Fruit fly (Drosophila melanogaster) whole organism, embryonic: Measurements from ENCODE around the gene Spps.

ENCODE experiments used
- Antp ChIP-seq: fragments of 200-800 bp; sonication (Bioruptor generic); optimal IDR thresholded peaks from 3 replicates; lab custom pipeline; 2016; ENCODE audit warnings: missing biosample characterization, missing genetic modification characterization
- BEAF-32 ChIP-seq: fragments of 200-800 bp; sonication (Bioruptor generic); optimal IDR thresholded peaks from 3 replicates; lab custom pipeline; 2017; ENCODE audit warnings: missing biosample characterization, missing genetic modification characterization, mild to moderate bottlenecking, moderate library complexity, missing genetic modification reagents
- Bdp1 ChIP-seq: fragments of 200-800 bp; sonication (Bioruptor generic); optimal IDR thresholded peaks from 3 replicates; lab custom pipeline; 2016; ENCODE audit warnings: missing biosample characterization, missing genetic modification characterization
- CG10267 ChIP-seq: fragments of 200-800 bp; sonication (Bioruptor generic); optimal IDR thresholded peaks from 2 replicates; lab custom pipeline; 2018; ENCODE audit warnings: missing biosample characterization, mild to moderate bottlenecking, missing genetic modification characterization, moderate library complexity
- CG14710 ChIP-seq: fragments of 200-800 bp; sonication (Bioruptor generic); optimal IDR thresholded peaks from 3 replicates; lab custom pipeline; 2019; ENCODE audit warnings: missing biosample characterization, mild to moderate bottlenecking, missing genetic modification characterization, moderate library complexity
- CG15269 ChIP-seq: fragments of 200-800 bp; sonication (Bioruptor generic); optimal IDR thresholded peaks from 2 replicates; lab custom pipeline; 2018; ENCODE audit warnings: missing biosample characterization, mild to moderate bottlenecking, missing genetic modification characterization, moderate library complexity
- CG15514 ChIP-seq: fragments of 200-800 bp; sonication (Bioruptor generic); optimal IDR thresholded peaks from 3 replicates; lab custom pipeline; 2017; ENCODE audit warnings: missing biosample characterization, missing genetic modification characterization, mild to moderate bottlenecking, moderate library complexity, missing genetic modification reagents
- CG1603 ChIP-seq: fragments of 200-800 bp; sonication (Bioruptor generic); optimal IDR thresholded peaks from 2 replicates; lab custom pipeline; 2019; ENCODE audit warnings: missing biosample characterization, mild to moderate bottlenecking, missing genetic modification characterization, moderate library complexity
- CG18262 ChIP-seq: fragments of 200-800 bp; optimal IDR thresholded peaks from 3 replicates; lab custom pipeline; 2019; ENCODE audit warnings: missing biosample characterization, mild to moderate bottlenecking, missing genetic modification characterization, moderate library complexity
- CG2116 ChIP-seq: fragments of 200-800 bp; sonication (Bioruptor generic); optimal IDR thresholded peaks from 3 replicates; lab custom pipeline; 2018; ENCODE audit warnings: missing biosample characterization, mild to moderate bottlenecking, missing genetic modification characterization
- CG2678 ChIP-seq: fragments of 200-800 bp; sonication (Bioruptor generic); optimal IDR thresholded peaks from 3 replicates; lab custom pipeline; 2019; ENCODE audit warnings: missing biosample characterization, mild to moderate bottlenecking, missing genetic modification characterization, moderate library complexity
- CG30431 ChIP-seq: fragments of 200-800 bp; sonication (Bioruptor generic); optimal IDR thresholded peaks from 2 replicates; lab custom pipeline; 2017; ENCODE audit warnings: missing biosample characterization, missing genetic modification characterization
- CG3065 ChIP-seq: fragments of 200-800 bp; sonication (Bioruptor generic); optimal IDR thresholded peaks from 2 replicates; lab custom pipeline; 2016; ENCODE audit warnings: missing biosample characterization, missing genetic modification characterization
- CG33557 ChIP-seq: fragments of 200-800 bp; sonication (Bioruptor generic); optimal IDR thresholded peaks from 2 replicates; lab custom pipeline; 2019; ENCODE audit warnings: missing biosample characterization, mild to moderate bottlenecking, missing genetic modification characterization, moderate library complexity
- CG4617 ChIP-seq: fragments of 200-800 bp; sonication (Bioruptor generic); optimal IDR thresholded peaks from 3 replicates; lab custom pipeline; 2016; ENCODE audit warnings: missing biosample characterization, missing genetic modification characterization, borderline replicate concordance
- CG6791 ChIP-seq: fragments of 200-800 bp; sonication (Bioruptor generic); IDR thresholded peaks from 3 replicates; pipeline ENCODE4 v1.3.6; 2022; ENCODE audit warnings: missing biosample characterization, missing genetic modification characterization; ENCODE audit not compliant: partially characterized antibody
- CG9437 ChIP-seq: fragments of 200-800 bp; sonication (Bioruptor generic); optimal IDR thresholded peaks from 2 replicates; lab custom pipeline; 2018; ENCODE audit warnings: missing biosample characterization, mild to moderate bottlenecking, missing genetic modification characterization
- CG9609 ChIP-seq: fragments of 200-800 bp; sonication (Bioruptor generic); optimal IDR thresholded peaks from 3 replicates; lab custom pipeline; 2016; ENCODE audit warnings: missing biosample characterization, missing genetic modification characterization
- CG9797 ChIP-seq: fragments of 200-800 bp; sonication (Bioruptor generic); optimal IDR thresholded peaks from 3 replicates; lab custom pipeline; 2018; ENCODE audit warnings: missing biosample characterization, mild to moderate bottlenecking, missing genetic modification characterization
- CoRest ChIP-seq: fragments of 200-800 bp; sonication (Bioruptor generic); optimal IDR thresholded peaks from 3 replicates; lab custom pipeline; 2018; ENCODE audit warnings: missing biosample characterization, mild to moderate bottlenecking, missing genetic modification characterization, moderate library complexity
- Dll ChIP-seq: fragments of 200-800 bp; sonication (Bioruptor generic); IDR thresholded peaks from 4 replicates; pipeline ENCODE4 v1.3.6; 2022; ENCODE audit warnings: missing biosample characterization, missing genetic modification characterization; ENCODE audit not compliant: partially characterized antibody
- E2f2 ChIP-seq: fragments of 200-800 bp; sonication (Bioruptor generic); IDR thresholded peaks from 2 replicates; pipeline ENCODE4 v1.3.6; 2022; ENCODE audit warnings: missing biosample characterization, missing genetic modification characterization
- Ets97D ChIP-seq: fragments of 200-800 bp; sonication (Bioruptor generic); optimal IDR thresholded peaks from 3 replicates; lab custom pipeline; 2016; ENCODE audit warnings: missing biosample characterization, missing genetic modification characterization
- H2.0 ChIP-seq: fragments of 200-800 bp; sonication (Bioruptor generic); IDR thresholded peaks from 2 replicates; pipeline ENCODE4 v1.3.6; 2022; ENCODE audit warnings: missing biosample characterization, missing genetic modification characterization
- HmgD ChIP-seq: fragments of 200-800 bp; sonication (Bioruptor generic); optimal IDR thresholded peaks from 3 replicates; lab custom pipeline; 2016; ENCODE audit warnings: missing biosample characterization, missing genetic modification characterization
- MESR4 ChIP-seq: fragments of 200-800 bp; sonication (Bioruptor generic); optimal IDR thresholded peaks from 2 replicates; lab custom pipeline; 2018; ENCODE audit warnings: missing biosample characterization, mild to moderate bottlenecking, missing genetic modification characterization, moderate library complexity
- Myb ChIP-seq: fragments of 200-800 bp; sonication (Bioruptor generic); optimal IDR thresholded peaks from 2 replicates; lab custom pipeline; 2016; ENCODE audit warnings: missing biosample characterization, missing genetic modification characterization
- NC2α ChIP-seq: fragments of 200-800 bp; sonication (Bioruptor generic); optimal IDR thresholded peaks from 2 replicates; lab custom pipeline; 2016; ENCODE audit warnings: missing biosample characterization, missing genetic modification characterization
- Sin3A ChIP-seq: fragments of >200 bp; optimal IDR thresholded peaks from 2 replicates; lab custom pipeline; 2018
- Sry-δ ChIP-seq: fragments of 200-800 bp; sonication (Bioruptor generic); optimal IDR thresholded peaks from 2 replicates; lab custom pipeline; 2016; ENCODE audit warnings: missing biosample characterization, missing genetic modification characterization
- Vsx1 ChIP-seq: fragments of 200-800 bp; sonication (Bioruptor generic); optimal IDR thresholded peaks from 2 replicates; lab custom pipeline; 2017; ENCODE audit warnings: missing biosample characterization, mild to moderate bottlenecking, missing genetic modification characterization, missing genetic modification reagents
- YL-1 ChIP-seq: fragments of 200-800 bp; sonication (Bioruptor generic); optimal IDR thresholded peaks from 3 replicates; lab custom pipeline; 2017; ENCODE audit warnings: missing biosample characterization, mild to moderate bottlenecking, missing genetic modification characterization
- amos ChIP-seq: fragments of 200-800 bp; sonication (Bioruptor generic); IDR thresholded peaks from 2 replicates; pipeline ENCODE4 v1.3.6; 2022; ENCODE audit warnings: missing biosample characterization, missing genetic modification characterization; ENCODE audit not compliant: partially characterized antibody
- bigmax ChIP-seq: fragments of 200-800 bp; sonication (Bioruptor generic); optimal IDR thresholded peaks from 2 replicates; lab custom pipeline; 2018; ENCODE audit warnings: missing biosample characterization, mild to moderate bottlenecking, missing genetic modification characterization
- btn ChIP-seq: fragments of 200-800 bp; sonication (Bioruptor generic); optimal IDR thresholded peaks from 2 replicates; lab custom pipeline; 2016; ENCODE audit warnings: missing biosample characterization, missing genetic modification characterization
- ci ChIP-seq: fragments of 200-800 bp; sonication (Bioruptor generic); IDR thresholded peaks from 3 replicates; pipeline ENCODE4 v1.3.6; 2022; ENCODE audit warnings: missing biosample characterization, missing genetic modification characterization
- croc ChIP-seq: fragments of 200-800 bp; sonication (Bioruptor generic); conservative IDR thresholded peaks from 3 replicates; pipeline ENCODE4 v1.3.6; 2022; ENCODE audit warnings: missing biosample characterization, missing genetic modification characterization
- crp ChIP-seq, 2 experiments: fragments of 200-800 bp; sonication (Bioruptor generic); optimal IDR thresholded peaks; 2 replicates in 1 of 2; 3 replicates in 1 of 2; lab custom pipeline; 2017; ENCODE audit warnings: missing biosample characterization in 2 of 2, missing genetic modification characterization in 2 of 2, mild to moderate bottlenecking in 1 of 2, moderate library complexity in 1 of 2
- gfzf ChIP-seq: fragments of 200-800 bp; sonication (Bioruptor generic); optimal IDR thresholded peaks from 2 replicates; lab custom pipeline; 2016; ENCODE audit warnings: missing biosample characterization, mild to moderate bottlenecking, missing genetic modification characterization, moderate library complexity
- mam ChIP-seq: fragments of 200-800 bp; sonication (Bioruptor generic); optimal IDR thresholded peaks from 3 replicates; lab custom pipeline; 2016; ENCODE audit warnings: missing biosample characterization, missing genetic modification characterization
- org-1 ChIP-seq: fragments of 200-800 bp; sonication (Bioruptor generic); optimal IDR thresholded peaks from 2 replicates; lab custom pipeline; 2017; ENCODE audit warnings: missing biosample characterization, missing genetic modification characterization
- phol ChIP-seq: fragments of 200-800 bp; sonication (Bioruptor generic); optimal IDR thresholded peaks from 3 replicates; lab custom pipeline; 2018; ENCODE audit warnings: missing biosample characterization, mild to moderate bottlenecking, missing genetic modification characterization, moderate library complexity
- ranshi ChIP-seq: fragments of 200-800 bp; sonication (Bioruptor generic); IDR thresholded peaks from 2 replicates; pipeline ENCODE4 v1.3.6; 2022; ENCODE audit warnings: missing biosample characterization, missing genetic modification characterization
- row ChIP-seq: fragments of 200-800 bp; sonication (Bioruptor generic); IDR thresholded peaks from 3 replicates; pipeline ENCODE4 v1.3.6; 2022; ENCODE audit warnings: missing biosample characterization, missing genetic modification characterization
- tio ChIP-seq: fragments of 200-800 bp; sonication (Bioruptor generic); optimal IDR thresholded peaks from 2 replicates; lab custom pipeline; 2017; ENCODE audit warnings: missing biosample characterization, missing genetic modification characterization, inconsistent platforms
- toy ChIP-seq: fragments of 200-800 bp; sonication (Bioruptor generic); IDR thresholded peaks from 2 replicates; pipeline ENCODE4 v1.3.6; 2022; ENCODE audit warnings: missing biosample characterization, missing genetic modification characterization
- trem ChIP-seq: fragments of 200-800 bp; optimal IDR thresholded peaks from 3 replicates; lab custom pipeline; 2019; ENCODE audit warnings: missing biosample characterization, mild to moderate bottlenecking, missing genetic modification characterization, moderate library complexity
- twi ChIP-seq: fragments of 200-800 bp; optimal IDR thresholded peaks from 2 replicates; lab custom pipeline; 2019; ENCODE audit warnings: missing biosample characterization, mild to moderate bottlenecking, missing genetic modification characterization, moderate library complexity
- zen2 ChIP-seq: fragments of 200-800 bp; sonication (Bioruptor generic); IDR thresholded peaks from 3 replicates; pipeline ENCODE4 v1.3.6; 2022; ENCODE audit warnings: missing biosample characterization, missing genetic modification characterization; ENCODE audit not compliant: partially characterized antibody

Gene Spps

DNA sequence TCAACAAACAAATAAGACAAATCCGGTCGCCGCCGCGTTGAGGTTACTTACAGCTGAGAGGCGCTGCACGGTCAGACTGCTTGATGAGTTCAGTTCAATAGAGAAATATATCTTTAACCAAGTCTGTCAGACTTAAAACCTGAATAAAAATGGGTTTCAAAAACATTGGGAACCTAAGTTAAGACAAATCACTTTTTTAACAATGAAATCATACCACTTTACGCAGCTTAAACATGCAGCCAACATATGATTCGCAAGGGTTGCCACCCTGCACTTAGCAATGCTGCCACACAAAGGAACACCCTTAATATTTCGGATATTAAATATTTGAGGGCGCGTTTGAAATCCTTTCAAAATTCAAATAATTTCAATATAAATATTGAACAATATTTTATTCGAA, 38.1 kb downstream of the Spps start, which contains the start of gene CG5515 (continued):
- TF ChIP-seq Myb (GFP tag; lab: Kevin White, UChicago) (peak; percentile 62), Ets97D (GFP tag; lab: Kevin White, UChicago) (peak; percentile 89), CG30431 (GFP tag; lab: Kevin White, UChicago) (peak; percentile 36), CG9609 (GFP tag; lab: Kevin White, UChicago) (peak; percentile 88), CoRest (tag; lab: Kevin White, UChicago) (peak; percentile 84), org-1 (no peak), CG3065 (GFP tag; lab: Kevin White, UChicago) (no peak), Antp (peak; percentile 63), CG6791 (GFP tag; lab: Robert Waterston, UW) (peak; percentile 71; the same call in 2 of the 3 replicates)

dm6 chr3R:24186188-24186587, 40.5 kb downstream of the Spps start, which contains the start of gene mora:
Gene mora (plus strand): TSS chr3R:24186359.
- TF ChIP-seq trem (tag; lab: Kevin White, UChicago) (peak; percentile 26), mam (GFP tag; lab: Kevin White, UChicago) (no peak), E2f2 (GFP tag; lab: Robert Waterston, UW) (peak; percentile 95), HmgD (GFP tag; lab: Kevin White, UChicago) (no peak), twi (tag; lab: Kevin White, UChicago) (peak; percentile 80), row (GFP tag; lab: Robert Waterston, UW) (peak; percentile 11; the same call in 1 of the 3 replicates), BEAF-32 (GFP tag; lab: Kevin White, UChicago) (peak; percentile 47), H2.0 (GFP tag; lab: Robert Waterston, UW) (no peak), CG9797 (peak; percentile 86), YL-1 (GFP tag; lab: Kevin White, UChicago) (peak; percentile 72), CG9437 (GFP tag; lab: Kevin White, UChicago) (peak; percentile 22), CG15514 (peak; percentile 6), btn (GFP tag; lab: Kevin White, UChicago) (no peak), Bdp1 (GFP tag; lab: Kevin White, UChicago) (no peak), Dll (0 out of 4 replicates have a peak, but pooled peaks have one; percentile 29), CG18262 (no peak), ci (GFP tag; lab: Robert Waterston, UW) (no peak), CG15269 (tag; lab: Kevin White, UChicago) (no peak), CG2116 (GFP tag; lab: Kevin White, UChicago) (peak; percentile 50), gfzf (GFP tag; lab: Kevin White, UChicago) (peak; percentile 88), NC2α (GFP tag; lab: Kevin White, UChicago) (no peak), bigmax (peak; percentile 13), tio (no peak), ranshi (GFP tag; lab: Robert Waterston, UW) (no peak), phol (tag; lab: Kevin White, UChicago) (peak; percentile 15), croc (no peak), toy (GFP tag; lab: Robert Waterston, UW) (no peak), Sry-δ (peak; percentile 12), CG33557 (GFP tag; lab: Kevin White, UChicago) (no peak), CG1603 (peak; percentile 59), Sin3A (lab: Kevin White, UChicago) (peak; percentile 40), MESR4 (GFP tag; lab: Kevin White, UChicago) (peak; percentile 78), CG14710 (tag; lab: Kevin White, UChicago) (peak; percentile 40), Vsx1 (GFP tag; lab: Kevin White, UChicago) (no peak), CG2678 (tag; lab: Kevin White, UChicago) (no peak), CG10267 (tag; lab: Kevin White, UChicago) (peak; percentile 22), amos (peak; percentile 13; the same call in 1 of the 2 replicates), zen2 (GFP tag; lab: Robert Waterston, UW) (no peak), crp (GFP tag; optimal IDR thresholded peaks at IDR 0.05; lab: Kevin White, UChicago) (peak in 1 of 2 experiments; percentile 69), CG4617 (GFP tag; lab: Kevin White, UChicago) (peak; percentile 69)
